Fruit fly (Drosophila melanogaster): Measurements from ENCODE around the gene Moca-cyp.
A peak's percentile ranks its signal among the peaks of the same experiment; 100 is the strongest.

Moca-cyp gene

DNA sequence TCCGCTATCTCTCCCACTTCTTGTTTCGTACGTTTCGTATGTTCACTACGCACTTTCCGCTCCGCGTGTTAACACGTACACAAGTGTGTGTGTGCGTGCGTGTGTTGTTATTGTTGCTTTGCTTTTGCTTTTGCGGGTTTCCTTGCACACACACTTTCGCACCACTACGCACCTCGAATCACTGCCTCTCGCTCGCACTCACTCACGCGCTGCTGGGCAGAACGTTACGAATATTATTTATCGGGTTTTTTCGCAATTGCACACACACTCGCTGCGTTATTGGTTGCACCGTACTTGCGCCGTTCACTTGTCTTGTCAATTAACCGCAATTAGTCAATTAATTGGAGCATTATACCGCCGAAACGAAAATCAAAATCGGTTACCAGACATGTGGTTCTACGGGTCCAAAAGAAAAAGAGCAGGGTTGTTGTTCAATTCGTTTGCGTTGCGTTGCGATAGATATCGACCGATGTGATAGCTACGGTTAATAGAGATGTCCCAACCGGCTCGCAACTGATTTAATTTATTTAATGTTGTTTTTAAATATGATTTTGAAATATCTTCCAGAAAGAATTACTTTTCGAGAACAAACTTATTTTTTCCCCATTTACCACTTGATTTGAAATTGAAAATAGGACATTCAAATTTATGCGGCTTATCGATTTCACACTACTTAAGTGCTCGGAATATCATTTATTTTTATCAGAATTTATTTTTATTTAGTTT, 3.9 kb upstream of the Moca-cyp start, which contains the start of gene larp (continued):
- TF ChIP-seq Eip75B (GFP tag; optimal IDR thresholded peaks at IDR 0.05), result peak; percentile 37
- peak; percentile 97 for TF ChIP-seq CG1621 (tag; optimal IDR thresholded peaks at IDR 0.05)
- no peak for TF ChIP-seq Hr38 (GFP tag; optimal IDR thresholded peaks at IDR 0.05)
- TF ChIP-seq OdsH (GFP tag; optimal IDR thresholded peaks at IDR 0.05), result peak; percentile 55
- no peak for TF ChIP-seq CG6854 (GFP tag; optimal IDR thresholded peaks at IDR 0.05)
- TF ChIP-seq pdm3 (GFP tag; optimal IDR thresholded peaks at IDR 0.05), result peak; percentile 62
- peak; percentile 27 for TF ChIP-seq CG10669 (GFP tag; optimal IDR thresholded peaks at IDR 0.05)
- TF ChIP-seq Eip78C (GFP tag), result peak; percentile 59
- peak; percentile 58 for TF ChIP-seq Met (GFP tag; optimal IDR thresholded peaks at IDR 0.05)
- TF ChIP-seq eg (GFP tag; IDR thresholded peaks at IDR 0.05), result peak; percentile 65
- TF ChIP-seq CG6163 (GFP tag; IDR thresholded peaks at IDR 0.05), result peak; percentile 50; the same call in 1 of the 3 replicates

DNA sequence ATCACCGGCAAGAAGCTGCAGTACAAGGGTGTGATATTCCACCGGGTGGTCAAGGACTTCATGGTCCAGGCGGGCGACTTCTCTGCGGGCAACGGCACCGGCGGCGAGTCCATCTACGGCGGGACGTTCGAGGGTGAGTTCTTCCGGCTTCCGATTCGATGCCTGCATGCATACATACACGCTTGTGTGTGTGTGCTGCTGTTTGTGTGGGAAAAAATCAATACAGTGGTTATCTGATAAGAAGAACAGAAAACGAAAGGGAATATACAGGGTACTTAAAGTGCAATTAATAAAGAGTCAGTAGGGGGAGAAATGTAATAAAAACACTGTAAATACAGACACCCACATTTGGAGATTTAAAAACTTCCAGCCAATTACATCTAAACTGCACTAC, 469 bp downstream of the Moca-cyp start:
- TF ChIP-seq achi (GFP tag; optimal IDR thresholded peaks at IDR 0.05) (no peak), Sox14 (GFP tag; optimal IDR thresholded peaks at IDR 0.05) (no peak), svp (GFP tag) (peak; percentile 44), CG32006 (GFP tag; optimal IDR thresholded peaks at IDR 0.05) (peak; percentile 14), Eip78C (GFP tag) (peak; percentile 60), CG8119 (GFP tag; IDR thresholded peaks at IDR 0.05) (peak; percentile 43; the same call in 1 of the 3 replicates), CG8632 (GFP tag; optimal IDR thresholded peaks at IDR 0.05) (no peak), OdsH (GFP tag; optimal IDR thresholded peaks at IDR 0.05) (peak; percentile 35), Ets96B (tag; optimal IDR thresholded peaks at IDR 0.05) (no peak), CG11294 (GFP tag; IDR thresholded peaks at IDR 0.05) (peak; percentile 21; the same call in 1 of the 2 replicates), CG6792 (GFP tag; optimal IDR thresholded peaks at IDR 0.05) (peak; percentile 25), CG6854 (GFP tag; optimal IDR thresholded peaks at IDR 0.05) (peak; percentile 45), CG6808 (GFP tag; optimal IDR thresholded peaks at IDR 0.05) (no peak), spab (GFP tag; optimal IDR thresholded peaks at IDR 0.05) (no peak), esn (GFP tag; optimal IDR thresholded peaks at IDR 0.05) (peak; percentile 37), Lpt (GFP tag; optimal IDR thresholded peaks at IDR 0.05) (peak; percentile 11), CG4318 (GFP tag; optimal IDR thresholded peaks at IDR 0.05) (no peak), lz (GFP tag; optimal IDR thresholded peaks at IDR 0.05) (peak; percentile 33), CG6276 (GFP tag; optimal IDR thresholded peaks at IDR 0.05) (peak; percentile 51), pdm3 (GFP tag; optimal IDR thresholded peaks at IDR 0.05) (peak; percentile 8), cyc (GFP tag; optimal IDR thresholded peaks at IDR 0.05) (peak; percentile 9), acj6 (GFP tag; optimal IDR thresholded peaks at IDR 0.05) (peak; percentile 5), CG3032 (tag; optimal IDR thresholded peaks at IDR 0.05) (no peak), CG3919 (GFP tag; optimal IDR thresholded peaks at IDR 0.05) (peak; percentile 19), Hr39 (GFP tag; optimal IDR thresholded peaks at IDR 0.05) (peak; percentile 22)

DNA sequence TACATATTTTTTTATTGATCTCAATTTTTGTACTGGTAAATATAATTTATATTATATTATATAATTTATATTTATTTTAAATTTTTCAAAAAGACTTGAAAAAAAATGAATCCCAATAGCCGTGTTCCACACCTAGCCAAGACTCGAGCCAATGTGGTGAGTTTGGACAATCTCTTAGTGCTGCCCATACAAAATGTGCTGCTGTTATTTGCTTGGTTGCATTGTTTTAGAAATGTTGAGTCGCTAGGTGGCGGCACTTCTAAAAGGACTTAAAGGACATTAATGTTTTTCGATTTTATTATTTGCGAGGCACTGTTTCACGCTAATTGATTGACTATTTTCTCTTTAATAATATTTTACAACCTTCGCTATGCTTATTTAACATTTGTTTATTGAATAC, 5.2 kb downstream of the Moca-cyp start:
- no peak for TF ChIP-seq fd59A (GFP tag; optimal IDR thresholded peaks at IDR 0.05)
- TF ChIP-seq CG6808 (GFP tag; optimal IDR thresholded peaks at IDR 0.05), result peak; percentile 100

DNA sequence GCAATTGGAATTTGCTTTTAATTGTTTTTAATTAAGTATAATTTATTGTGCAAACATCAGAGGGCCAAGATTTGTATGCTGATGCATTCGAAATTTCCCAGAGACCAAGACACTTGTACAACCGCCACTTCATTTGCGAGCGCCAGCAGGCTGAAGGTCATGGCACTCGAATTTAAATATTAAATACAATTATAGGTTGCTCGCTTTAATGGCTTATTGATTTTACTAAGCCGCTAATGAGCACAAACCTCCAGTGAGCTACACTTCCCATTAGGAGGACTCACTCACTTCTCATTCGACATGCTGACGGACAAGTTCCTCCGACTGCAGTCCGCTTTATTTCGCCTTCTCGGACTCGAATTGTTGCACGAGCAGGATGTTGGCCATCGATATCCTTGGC, 11.8 kb downstream of the Moca-cyp start, which contains the start of gene Or98b:
TSS of gene Or98b (plus strand) at position 301 of the 400 bp plus-strand sequence.
- peak; percentile 26 for TF ChIP-seq svp (GFP tag)
- TF ChIP-seq CG8319 (GFP tag; optimal IDR thresholded peaks at IDR 0.05), result no peak

DNA sequence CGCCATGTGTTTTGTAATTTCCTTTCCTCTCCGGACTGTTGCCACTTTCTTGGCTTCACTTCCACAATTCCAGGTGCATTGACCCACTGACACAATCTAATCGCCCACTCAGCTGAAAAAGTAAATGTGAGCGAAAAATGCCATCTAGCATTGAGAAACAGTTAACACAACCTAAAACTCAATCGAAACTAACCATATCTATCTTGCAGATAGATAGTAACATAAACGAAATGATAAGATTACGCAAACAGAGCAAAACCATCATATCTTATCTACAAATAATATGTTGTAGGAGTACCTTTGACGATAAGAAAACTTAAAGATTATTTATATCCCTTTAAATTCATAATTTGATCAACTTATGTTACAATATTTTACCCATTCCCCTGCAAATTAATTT, 19.5 kb downstream of the Moca-cyp start:
- TF ChIP-seq dsx (GFP tag; optimal IDR thresholded peaks at IDR 0.05; ENCODE audit: poor library complexity, severe bottlenecking), result no peak
- TF ChIP-seq net (GFP tag; optimal IDR thresholded peaks at IDR 0.05), result no peak
- TF ChIP-seq pdm3 (GFP tag; optimal IDR thresholded peaks at IDR 0.05), result no peak
- TF ChIP-seq CG10669 (GFP tag; optimal IDR thresholded peaks at IDR 0.05), result no peak
- no peak for TF ChIP-seq dac (GFP tag; optimal IDR thresholded peaks at IDR 0.05)
- TF ChIP-seq Blimp-1 (GFP tag; optimal IDR thresholded peaks at IDR 0.05), result no peak
- TF ChIP-seq CG10631 (GFP tag; optimal IDR thresholded peaks at IDR 0.05), result no peak
- TF ChIP-seq Eip78C (GFP tag), result no peak
- no peak for TF ChIP-seq acj6 (GFP tag; optimal IDR thresholded peaks at IDR 0.05)
- no peak for TF ChIP-seq achi (GFP tag; optimal IDR thresholded peaks at IDR 0.05)
- no peak for TF ChIP-seq lz (GFP tag; optimal IDR thresholded peaks at IDR 0.05)
- no peak for TF ChIP-seq Sox14 (GFP tag; optimal IDR thresholded peaks at IDR 0.05)
- TF ChIP-seq cyc (GFP tag; optimal IDR thresholded peaks at IDR 0.05), result no peak
- no peak for TF ChIP-seq Ets96B (tag; optimal IDR thresholded peaks at IDR 0.05)
- no peak for TF ChIP-seq CG6854 (GFP tag; optimal IDR thresholded peaks at IDR 0.05)
- no peak for TF ChIP-seq CG34406 (GFP tag; optimal IDR thresholded peaks at IDR 0.05)
- no peak for TF ChIP-seq vri (GFP tag; optimal IDR thresholded peaks at IDR 0.05)
- no peak for TF ChIP-seq svp (GFP tag)
- TF ChIP-seq Sox102F (GFP tag; optimal IDR thresholded peaks at IDR 0.05), result no peak
